Worm (Caenorhabditis elegans) whole organism, L4 larva: Measurements from ENCODE around the gene mps-1.

Source experiments
- D1046.2 ChIP-seq: fragments of 200-800 bp; sonication (Bioruptor generic); IDR thresholded peaks from 2 replicates; pipeline ENCODE4 v1.3.6; 2022; ENCODE audit warnings: missing genetic modification characterization, missing compliant biosample characterization
- F26F4.8 ChIP-seq: fragments of 200-800 bp; sonication (Bioruptor generic); conservative IDR thresholded peaks from 2 replicates; pipeline ENCODE4 v1.3.6; 2022; ENCODE audit warnings: missing genetic modification characterization, missing compliant biosample characterization
- F44E2.7 ChIP-seq: fragments of 200-800 bp; sonication (Bioruptor generic); IDR thresholded peaks from 2 replicates; pipeline ENCODE4 v2.1.2; 2022; ENCODE audit warnings: missing genetic modification characterization, missing compliant biosample characterization
- R02D3.7 ChIP-seq: fragments of 150-350 bp; sonication (generic microtip); optimal IDR thresholded peaks from 3 replicates; lab custom pipeline; 2014; ENCODE audit warnings: missing biosample characterization, missing genetic modification characterization
- Y105C5A.15 ChIP-seq: fragments of 200-800 bp; sonication (Bioruptor generic); IDR thresholded peaks from 2 replicates; pipeline ENCODE4 v1.3.6; 2022; ENCODE audit warnings: missing genetic modification characterization, missing compliant biosample characterization
- Y48G9A.11 ChIP-seq: fragments of 200-800 bp; sonication (Bioruptor generic); IDR thresholded peaks from 2 replicates; pipeline ENCODE4 v1.3.6; 2022; ENCODE audit warnings: missing genetic modification reagents, missing genetic modification characterization, missing compliant biosample characterization
- Y75B8A.6 ChIP-seq: fragments of 200-800 bp; sonication (Bioruptor generic); IDR thresholded peaks from 2 replicates; pipeline ENCODE4 v1.3.6; 2022; ENCODE audit warnings: missing genetic modification reagents, missing genetic modification characterization, missing compliant biosample characterization
- ZK546.5 ChIP-seq, 2 experiments: sonication (generic microtip); optimal IDR thresholded peaks; 2 replicates each; lab custom pipeline; 2017; ENCODE audit warnings: missing biosample characterization in 2 of 2, missing genetic modification characterization in 2 of 2
- aly-2 ChIP-seq: sonication (generic microtip); optimal IDR thresholded peaks from 2 replicates; lab custom pipeline; 2018; ENCODE audit warnings: missing biosample characterization, missing genetic modification characterization
- ama-1 ChIP-seq: fragments of 150-350 bp; optimal IDR thresholded peaks from 2 replicates; lab custom pipeline; 2014; ENCODE audit warnings: inconsistent platforms, mixed read lengths
- attf-4 ChIP-seq: sonication (generic microtip); optimal IDR thresholded peaks from 3 replicates; lab custom pipeline; 2017; ENCODE audit warnings: missing biosample characterization, missing genetic modification characterization
- cey-2 ChIP-seq: sonication (generic microtip); optimal IDR thresholded peaks from 3 replicates; lab custom pipeline; 2017; ENCODE audit warnings: missing genetic modification characterization, mild to moderate bottlenecking, missing compliant biosample characterization, antibody characterized with exemption, borderline replicate concordance; ENCODE audit not compliant: insufficient read depth
- ctbp-1 ChIP-seq: fragments of 200-800 bp; sonication (Bioruptor generic); IDR thresholded peaks from 2 replicates; pipeline ENCODE4 v1.3.6; 2022; ENCODE audit warnings: missing genetic modification reagents, missing genetic modification characterization, missing compliant biosample characterization
- daf-16 ChIP-seq, 3 experiments: sonication (generic microtip); optimal IDR thresholded peaks; 2 replicates each; lab custom pipeline; 2016 to 2017; ENCODE audit warnings: missing genetic modification characterization in 3 of 3, missing genetic modification reagents in 3 of 3, mild to moderate bottlenecking in 2 of 3, missing compliant biosample characterization in 2 of 3, missing biosample characterization in 1 of 3, moderate library complexity in 1 of 3
- daf-19 ChIP-seq: fragments of 200-800 bp; sonication (Bioruptor generic); conservative IDR thresholded peaks from 2 replicates; pipeline ENCODE4 v1.3.6; 2022; ENCODE audit warnings: missing genetic modification characterization, missing compliant biosample characterization
- daf-8 ChIP-seq: fragments of 200-800 bp; sonication (Bioruptor generic); IDR thresholded peaks from 2 replicates; pipeline ENCODE4 v1.3.6; 2022; ENCODE audit warnings: missing genetic modification characterization, missing compliant biosample characterization
- dmd-9 ChIP-seq: fragments of 200-800 bp; sonication (Bioruptor generic); IDR thresholded peaks from 2 replicates; pipeline ENCODE4 v1.3.6; 2022; ENCODE audit warnings: missing genetic modification reagents, missing genetic modification characterization, missing compliant biosample characterization
- dpl-1 ChIP-seq: fragments of 150-350 bp; optimal IDR thresholded peaks from 2 replicates; lab custom pipeline; 2014; ENCODE audit warnings: missing biosample characterization, missing genetic modification reagents, missing genetic modification characterization
- duxl-1 ChIP-seq: sonication (generic microtip); optimal IDR thresholded peaks from 2 replicates; lab custom pipeline; 2016; ENCODE audit warnings: mild to moderate bottlenecking, missing genetic modification characterization, moderate library complexity, missing compliant biosample characterization; ENCODE audit not compliant: poor library complexity
- egl-43 ChIP-seq: fragments of 200-800 bp; sonication (Bioruptor generic); IDR thresholded peaks from 2 replicates; pipeline ENCODE4 v1.3.6; 2022; ENCODE audit warnings: missing genetic modification reagents, missing genetic modification characterization, missing compliant biosample characterization
- fos-1 ChIP-seq: fragments of 150-350 bp; optimal IDR thresholded peaks from 2 replicates; lab custom pipeline; 2014; ENCODE audit warnings: missing biosample characterization, missing genetic modification characterization
- hif-1 ChIP-seq, 2 experiments: sonication (generic microtip); optimal IDR thresholded peaks; 2 replicates each; lab custom pipeline; 2016 to 2017; ENCODE audit warnings: missing compliant biosample characterization in 2 of 2, missing genetic modification characterization in 2 of 2, missing genetic modification reagents in 2 of 2, missing genotype in 2 of 2, mild to moderate bottlenecking in 1 of 2
- hlh-30 ChIP-seq: sonication (generic microtip); optimal IDR thresholded peaks from 2 replicates; lab custom pipeline; 2017; ENCODE audit warnings: antibody characterized with exemption, mild to moderate bottlenecking, missing genetic modification characterization, missing compliant biosample characterization; ENCODE audit not compliant: insufficient read depth
- hmg-1.1 ChIP-seq: fragments of 200-800 bp; sonication (Bioruptor generic); IDR thresholded peaks from 2 replicates; pipeline ENCODE4 v1.3.6; 2022; ENCODE audit warnings: missing genetic modification reagents, missing genetic modification characterization, missing compliant biosample characterization
- lin-1 ChIP-seq: fragments of 200-800 bp; sonication (Bioruptor generic); IDR thresholded peaks from 2 replicates; pipeline ENCODE4 v1.3.6; 2022; ENCODE audit warnings: missing genetic modification reagents, missing genetic modification characterization, missing compliant biosample characterization
- lin-13 ChIP-seq: fragments of 150-350 bp; optimal IDR thresholded peaks from 2 replicates; lab custom pipeline; 2014; ENCODE audit warnings: missing biosample characterization, missing genetic modification reagents, missing genetic modification characterization
- lin-15B ChIP-seq: fragments of 150-350 bp; sonication (generic microtip); optimal IDR thresholded peaks from 3 replicates; lab custom pipeline; 2014; ENCODE audit warnings: missing biosample characterization, missing genetic modification characterization
- lin-29 ChIP-seq: fragments of 200-800 bp; sonication (Bioruptor generic); IDR thresholded peaks from 2 replicates; pipeline ENCODE4 v1.3.6; 2022; ENCODE audit warnings: missing genetic modification reagents, missing genetic modification characterization, missing compliant biosample characterization
- lin-38 ChIP-seq: fragments of 200-800 bp; sonication (Bioruptor generic); IDR thresholded peaks from 2 replicates; pipeline ENCODE4 v1.3.6; 2022; ENCODE audit warnings: missing genetic modification reagents, missing genetic modification characterization, missing compliant biosample characterization
- lir-3 ChIP-seq: sonication (generic microtip); optimal IDR thresholded peaks from 2 replicates; lab custom pipeline; 2016; ENCODE audit warnings: mild to moderate bottlenecking, missing genetic modification characterization, missing compliant biosample characterization
- madf-5 ChIP-seq, 2 experiments: fragments of 200-800 bp; sonication (Bioruptor generic); IDR thresholded peaks; 2 replicates each; pipeline ENCODE4 v1.3.6; 2022; ENCODE audit warnings: missing compliant biosample characterization in 2 of 2, missing genetic modification characterization in 2 of 2
- mdl-1 ChIP-seq, 2 experiments: fragments of 150-350 bp in 1 of 2; sonication (generic microtip) in 1 of 2; optimal IDR thresholded peaks; 2 replicates each; lab custom pipeline; 2014 to 2017; ENCODE audit warnings: missing biosample characterization in 2 of 2, missing genetic modification characterization in 2 of 2
- nhr-76 ChIP-seq: fragments of 150-350 bp; optimal IDR thresholded peaks from 2 replicates; lab custom pipeline; 2014; ENCODE audit warnings: missing biosample characterization, missing genetic modification characterization
- pha-4 ChIP-seq, 2 experiments: fragments of 150-350 bp in 1 of 2; fragments of 200-800 bp in 1 of 2; sonication (Bioruptor generic) in 1 of 2; IDR thresholded peaks in 1 of 2; optimal IDR thresholded peaks in 1 of 2; 2 replicates each; pipeline versions ENCODE4 v1.3.6 to Lab custom; 2014 to 2022; ENCODE audit warnings: missing genetic modification characterization in 2 of 2, missing genetic modification reagents in 2 of 2, missing biosample characterization in 1 of 2, missing compliant biosample characterization in 1 of 2
- php-3 ChIP-seq: fragments of 200-800 bp; sonication (Bioruptor generic); IDR thresholded peaks from 2 replicates; pipeline ENCODE4 v1.3.6; 2022; ENCODE audit warnings: missing genetic modification reagents, missing genetic modification characterization, missing compliant biosample characterization
- pqm-1 ChIP-seq: sonication (generic microtip); optimal IDR thresholded peaks from 2 replicates; lab custom pipeline; 2017; ENCODE audit warnings: missing biosample characterization, missing genetic modification characterization
- saeg-2 ChIP-seq: fragments of 200-800 bp; sonication (Bioruptor generic); IDR thresholded peaks from 2 replicates; pipeline ENCODE4 v1.3.6; 2022; ENCODE audit warnings: missing genetic modification reagents, missing genetic modification characterization, missing compliant biosample characterization
- sdz-12 ChIP-seq: fragments of 200-800 bp; sonication (Bioruptor generic); optimal IDR thresholded peaks from 2 replicates; lab custom pipeline; 2018; ENCODE audit warnings: mild to moderate bottlenecking, missing genetic modification characterization, missing compliant biosample characterization
- set-16 ChIP-seq: fragments of 200-800 bp; sonication (Bioruptor generic); IDR thresholded peaks from 2 replicates; pipeline ENCODE4 v1.3.6; 2022; ENCODE audit warnings: missing genetic modification reagents, missing genetic modification characterization, missing compliant biosample characterization
- snpc-4 ChIP-seq: fragments of 150-350 bp; optimal IDR thresholded peaks from 2 replicates; lab custom pipeline; 2014; ENCODE audit warnings: missing biosample characterization, missing genetic modification characterization
- tag-97 ChIP-seq: fragments of 200-800 bp; sonication (Bioruptor generic); IDR thresholded peaks from 2 replicates; pipeline ENCODE4 v1.3.6; 2022; ENCODE audit warnings: missing genetic modification characterization, missing compliant biosample characterization
- unc-130 ChIP-seq: sonication (generic microtip); optimal IDR thresholded peaks from 2 replicates; lab custom pipeline; 2016; ENCODE audit warnings: missing genetic modification reagents, missing genetic modification characterization, missing compliant biosample characterization
- unc-39 ChIP-seq: sonication (generic microtip); optimal IDR thresholded peaks from 2 replicates; lab custom pipeline; 2017; ENCODE audit warnings: missing biosample characterization, missing genetic modification characterization
- zag-1 ChIP-seq: fragments of 150-350 bp; optimal IDR thresholded peaks from 2 replicates; lab custom pipeline; 2014; ENCODE audit warnings: missing biosample characterization, missing genetic modification characterization
- zfp-2 ChIP-seq: sonication (generic microtip); optimal IDR thresholded peaks from 2 replicates; lab custom pipeline; 2016; ENCODE audit warnings: mild to moderate bottlenecking, missing genetic modification characterization, missing compliant biosample characterization
- zfp-3 ChIP-seq: fragments of 200-800 bp; sonication (Bioruptor generic); conservative IDR thresholded peaks from 2 replicates; pipeline ENCODE4 v1.3.6; 2022; ENCODE audit warnings: missing genetic modification reagents, missing genetic modification characterization, missing compliant biosample characterization
- zip-2 ChIP-seq: fragments of 150-350 bp; optimal IDR thresholded peaks from 2 replicates; lab custom pipeline; 2014; ENCODE audit warnings: missing biosample characterization, missing genetic modification characterization
- ztf-11 ChIP-seq: fragments of 150-350 bp; optimal IDR thresholded peaks from 2 replicates; lab custom pipeline; 2014; ENCODE audit warnings: missing biosample characterization, missing genetic modification characterization

Gene mps-1

ce11 chrII:6331222-6331830 is 37.2 kb upstream of the mps-1 start, which contains the start of gene set-4 (continued):
- TF ChIP-seq fos-1 (no peak), Y48G9A.11 (GFP tag; lab: Robert Waterston, UW) (no peak), php-3 (GFP tag; lab: Robert Waterston, UW) (0 out of 2 replicates have a peak, but pooled peaks have one; percentile 20), dpl-1 (GFP tag; lab: Kevin White, UChicago) (peak; percentile 88), F44E2.7 (GFP tag; lab: Robert Waterston, UW) (no peak), daf-16 (GFP tag; optimal IDR thresholded peaks at IDR 0.05; lab: Kevin White, UChicago) (peak; percentile 50 to 86), daf-16 (tag; optimal IDR thresholded peaks at IDR 0.05; lab: Kevin White, UChicago) (peak; percentile 75), unc-130 (GFP tag; lab: Kevin White, UChicago) (peak; percentile 48), daf-19 (0 out of 2 replicates have a peak, but pooled peaks have one; percentile 59), zfp-2 (peak; percentile 52), ztf-11 (tag; lab: Kevin White, UChicago) (peak; percentile 16), snpc-4 (tag; lab: Kevin White, UChicago) (no peak), F26F4.8 (GFP tag; lab: Robert Waterston, UW) (no peak), hif-1 (tag; optimal IDR thresholded peaks at IDR 0.05; lab: Kevin White, UChicago) (peak in 1 of 2 experiments; percentile 82), tag-97 (GFP tag; lab: Robert Waterston, UW) (no peak), daf-8 (GFP tag; lab: Robert Waterston, UW) (no peak), dmd-9 (GFP tag; lab: Robert Waterston, UW) (no peak), duxl-1 (tag; lab: Kevin White, UChicago) (peak; percentile 77), set-16 (GFP tag; lab: Robert Waterston, UW) (peak; percentile 25; the same call in 1 of the 2 replicates), zfp-3 (0 out of 2 replicates have a peak, but pooled peaks have one; percentile 65), zag-1 (tag; lab: Kevin White, UChicago) (no peak), aly-2 (no peak), lin-29 (GFP tag; lab: Robert Waterston, UW) (0 out of 2 replicates have a peak, but pooled peaks have one; percentile 20), saeg-2 (GFP tag; lab: Robert Waterston, UW) (no peak), nhr-76 (no peak), pha-4 (GFP tag; IDR thresholded peaks at IDR 0.05; lab: Robert Waterston, UW) (peak; percentile 68), pha-4 (tag; optimal IDR thresholded peaks at IDR 0.05; lab: Kevin White, UChicago) (peak; percentile 67), lin-13 (peak; percentile 87), attf-4 (tag; lab: Kevin White, UChicago) (no peak), hmg-1.1 (GFP tag; lab: Robert Waterston, UW) (peak; percentile 88), lir-3 (no peak), Y105C5A.15 (GFP tag; lab: Robert Waterston, UW) (no peak), pqm-1 (tag; lab: Kevin White, UChicago) (peak; percentile 32), Y75B8A.6 (GFP tag; lab: Robert Waterston, UW) (no peak), ZK546.5 (tag; optimal IDR thresholded peaks at IDR 0.05; lab: Kevin White, UChicago) (no peak), lin-38 (GFP tag; lab: Robert Waterston, UW) (peak; percentile 90), D1046.2 (GFP tag; lab: Robert Waterston, UW) (no peak), lin-1 (GFP tag; lab: Robert Waterston, UW) (peak; percentile 82; the same call in 1 of the 2 replicates), ctbp-1 (GFP tag; lab: Robert Waterston, UW) (peak; percentile 88), egl-43 (GFP tag; lab: Robert Waterston, UW) (no peak; the same call in 1 of the 2 replicates), mdl-1 (tag; optimal IDR thresholded peaks at IDR 0.05; lab: Kevin White, UChicago) (peak; percentile 19 to 94), R02D3.7 (tag; lab: Kevin White, UChicago) (no peak), ama-1 (lab: Kevin White, UChicago) (peak; percentile 69), zip-2 (tag; lab: Kevin White, UChicago) (no peak), unc-39 (tag; lab: Kevin White, UChicago) (no peak), madf-5 (GFP tag; IDR thresholded peaks at IDR 0.05; lab: Robert Waterston, UW) (no peak), sdz-12 (GFP tag; lab: Kevin White, UChicago) (no peak), lin-15B (tag; lab: Kevin White, UChicago) (no peak), cey-2 (tag; lab: Kevin White, UChicago) (no peak), hlh-30 (tag; lab: Kevin White, UChicago) (peak; percentile 95)
